Worm (Caenorhabditis elegans) whole organism, young adult: ENCODE measurements around the gene skp-1.

Source experiments
- C06A6.2 ChIP-seq: fragments of 200-800 bp; sonication (Bioruptor generic); conservative IDR thresholded peaks from 2 replicates; pipeline ENCODE4 v1.3.6; 2022; ENCODE audit warnings: missing genetic modification characterization, missing compliant biosample characterization
- F10E7.11 ChIP-seq: sonication (generic microtip); optimal IDR thresholded peaks from 2 replicates; lab custom pipeline; 2017; ENCODE audit warnings: mild to moderate bottlenecking, missing genetic modification characterization, moderate library complexity, missing compliant biosample characterization
- F33H1.4 ChIP-seq: fragments of 200-800 bp; sonication (Bioruptor generic); IDR thresholded peaks from 2 replicates; pipeline ENCODE4 v1.3.6; 2022; ENCODE audit warnings: missing genetic modification reagents, missing genetic modification characterization, missing compliant biosample characterization
- K11D2.4 ChIP-seq: fragments of 200-800 bp; sonication (Bioruptor generic); IDR thresholded peaks from 2 replicates; pipeline ENCODE4 v1.3.6; 2022; ENCODE audit warnings: missing genetic modification reagents, missing genetic modification characterization, missing compliant biosample characterization
- Y53G8AR.9 ChIP-seq: fragments of 200-800 bp; sonication (Bioruptor generic); conservative IDR thresholded peaks from 2 replicates; pipeline ENCODE4 v1.3.6; 2022; ENCODE audit warnings: missing genetic modification reagents, missing genetic modification characterization, missing compliant biosample characterization
- Y56A3A.18 ChIP-seq: fragments of 200-800 bp; sonication (Bioruptor generic); IDR thresholded peaks from 2 replicates; pipeline ENCODE4 v1.3.6; 2022; ENCODE audit warnings: missing genetic modification reagents, missing genetic modification characterization, missing compliant biosample characterization
- Y67H2A.10 ChIP-seq: fragments of 200-800 bp; sonication (Bioruptor generic); conservative IDR thresholded peaks from 2 replicates; pipeline ENCODE4 v1.3.6; 2022; ENCODE audit warnings: missing genetic modification reagents, missing genetic modification characterization, missing compliant biosample characterization
- ZK185.1 ChIP-seq: sonication (generic microtip); optimal IDR thresholded peaks from 2 replicates; lab custom pipeline; 2016; ENCODE audit warnings: mild to moderate bottlenecking, missing genetic modification characterization, missing compliant biosample characterization; ENCODE audit not compliant: poor library complexity, severe bottlenecking
- aptf-2 ChIP-seq: fragments of 200-800 bp; sonication (Bioruptor generic); conservative IDR thresholded peaks from 2 replicates; pipeline ENCODE4 v1.3.6; 2022; ENCODE audit warnings: missing genetic modification reagents, missing genetic modification characterization, missing compliant biosample characterization
- atf-7 ChIP-seq: sonication (generic microtip); optimal IDR thresholded peaks from 2 replicates; lab custom pipeline; 2017; ENCODE audit warnings: mild to moderate bottlenecking, missing genetic modification characterization, missing compliant biosample characterization
- attf-3 ChIP-seq: fragments of 200-800 bp; sonication (Bioruptor generic); conservative IDR thresholded peaks from 2 replicates; pipeline ENCODE4 v1.3.6; 2022; ENCODE audit warnings: missing genetic modification reagents, missing genetic modification characterization, missing compliant biosample characterization
- attf-5 ChIP-seq: fragments of 200-800 bp; sonication (Bioruptor generic); optimal IDR thresholded peaks from 2 replicates; lab custom pipeline; 2018; ENCODE audit warnings: mild to moderate bottlenecking, missing genetic modification characterization, missing compliant biosample characterization
- attf-6 ChIP-seq: fragments of 200-800 bp; sonication (Bioruptor generic); IDR thresholded peaks from 2 replicates; pipeline ENCODE4 v1.3.6; 2022; ENCODE audit warnings: missing genetic modification reagents, missing genetic modification characterization, missing compliant biosample characterization
- bed-1 ChIP-seq: fragments of 200-800 bp; sonication (Bioruptor generic); IDR thresholded peaks from 2 replicates; pipeline ENCODE4 v1.3.6; 2022; ENCODE audit warnings: missing genetic modification reagents, missing genetic modification characterization, missing compliant biosample characterization
- cebp-2 ChIP-seq: fragments of 200-800 bp; sonication (Bioruptor generic); IDR thresholded peaks from 2 replicates; pipeline ENCODE4 v1.3.6; 2022; ENCODE audit warnings: missing genetic modification characterization, missing compliant biosample characterization
- ceh-100 ChIP-seq: fragments of 200-800 bp; sonication (Bioruptor generic); IDR thresholded peaks from 2 replicates; pipeline ENCODE4 v1.3.6; 2022; ENCODE audit warnings: missing genetic modification reagents, missing genetic modification characterization, missing compliant biosample characterization
- ceh-27 ChIP-seq: fragments of 200-800 bp; sonication (Bioruptor generic); optimal IDR thresholded peaks from 2 replicates; lab custom pipeline; 2018; ENCODE audit warnings: mild to moderate bottlenecking, missing genetic modification characterization, moderate library complexity, missing compliant biosample characterization
- dox-1 ChIP-seq: fragments of 200-800 bp; sonication (Bioruptor generic); IDR thresholded peaks from 2 replicates; pipeline ENCODE4 v1.3.6; 2022; ENCODE audit warnings: missing genetic modification reagents, missing genetic modification characterization, missing compliant biosample characterization
- dpff-1 ChIP-seq: sonication (generic microtip); optimal IDR thresholded peaks from 2 replicates; lab custom pipeline; 2017; ENCODE audit warnings: mild to moderate bottlenecking, missing genetic modification characterization, missing compliant biosample characterization
- egl-18 ChIP-seq: fragments of 200-800 bp; sonication (Bioruptor generic); IDR thresholded peaks from 2 replicates; pipeline ENCODE4 v1.3.6; 2022; ENCODE audit warnings: missing genetic modification reagents, missing genetic modification characterization, missing compliant biosample characterization
- egl-44 ChIP-seq: fragments of 200-800 bp; sonication (Bioruptor generic); IDR thresholded peaks from 2 replicates; pipeline ENCODE4 v1.3.6; 2022; ENCODE audit warnings: missing genetic modification reagents, missing genetic modification characterization, missing compliant biosample characterization
- ekl-4 ChIP-seq: fragments of 200-800 bp; sonication (Bioruptor generic); IDR thresholded peaks from 2 replicates; pipeline ENCODE4 v1.3.6; 2022; ENCODE audit warnings: missing genetic modification reagents, missing genetic modification characterization, missing compliant biosample characterization
- him-1 ChIP-seq: sonication (generic microtip); optimal IDR thresholded peaks from 2 replicates; lab custom pipeline; 2016; ENCODE audit warnings: missing genotype, missing genetic modification reagents, missing genetic modification characterization, missing compliant biosample characterization
- hrde-1 ChIP-seq: sonication (generic microtip); optimal IDR thresholded peaks from 2 replicates; lab custom pipeline; 2016; ENCODE audit warnings: missing genetic modification characterization, mild to moderate bottlenecking, missing compliant biosample characterization, moderate library complexity, missing genotype, missing genetic modification reagents, borderline replicate concordance
- hsf-1 ChIP-seq: fragments of 200-800 bp; sonication (Bioruptor generic); IDR thresholded peaks from 2 replicates; pipeline ENCODE4 v1.3.6; 2022; ENCODE audit warnings: missing genetic modification reagents, missing genetic modification characterization, missing compliant biosample characterization
- lag-1 ChIP-seq: fragments of 200-800 bp; sonication (Bioruptor generic); IDR thresholded peaks from 2 replicates; pipeline ENCODE4 v1.3.6; 2022; ENCODE audit warnings: missing genetic modification reagents, missing genetic modification characterization, missing compliant biosample characterization
- let-526 ChIP-seq: fragments of 200-800 bp; sonication (Bioruptor generic); IDR thresholded peaks from 2 replicates; pipeline ENCODE4 v1.3.6; 2022; ENCODE audit warnings: missing genetic modification reagents, missing genetic modification characterization, missing compliant biosample characterization
- lin-26 ChIP-seq: fragments of 200-800 bp; sonication (Bioruptor generic); IDR thresholded peaks from 2 replicates; pipeline ENCODE4 v1.3.6; 2022; ENCODE audit warnings: missing genetic modification reagents, missing genetic modification characterization, missing compliant biosample characterization
- lin-35 ChIP-seq, 3 experiments: fragments of 150-350 bp in 2 of 3; sonication (generic microtip) in 1 of 3; optimal IDR thresholded peaks; 2 replicates each; lab custom pipeline; 2014 to 2018; ENCODE audit warnings: missing biosample characterization in 3 of 3, missing genetic modification characterization in 3 of 3, missing genetic modification reagents in 3 of 3
- lsy-27 ChIP-seq: sonication (generic microtip); optimal IDR thresholded peaks from 2 replicates; lab custom pipeline; 2017; ENCODE audit warnings: missing genetic modification characterization, mild to moderate bottlenecking, missing compliant biosample characterization, antibody characterized with exemption, missing genotype, borderline replicate concordance; ENCODE audit not compliant: insufficient read depth
- madf-3 ChIP-seq: fragments of 200-800 bp; sonication (Bioruptor generic); IDR thresholded peaks from 2 replicates; pipeline ENCODE4 v1.3.6; 2022; ENCODE audit warnings: missing genetic modification reagents, missing genetic modification characterization, missing compliant biosample characterization
- madf-6 ChIP-seq: fragments of 200-800 bp; sonication (Bioruptor generic); IDR thresholded peaks from 2 replicates; pipeline ENCODE4 v1.3.6; 2022; ENCODE audit warnings: missing genetic modification reagents, missing genetic modification characterization, missing compliant biosample characterization
- mcd-1 ChIP-seq: fragments of 200-800 bp; sonication (Bioruptor generic); IDR thresholded peaks from 2 replicates; pipeline ENCODE4 v1.3.6; 2022; ENCODE audit warnings: missing genetic modification reagents, missing genetic modification characterization, missing compliant biosample characterization
- mel-28 ChIP-seq: sonication (generic microtip); optimal IDR thresholded peaks from 2 replicates; lab custom pipeline; 2016; ENCODE audit warnings: borderline replicate concordance, mild to moderate bottlenecking, missing genetic modification characterization, missing compliant biosample characterization
- nfyb-1 ChIP-seq: fragments of 200-800 bp; sonication (Bioruptor generic); IDR thresholded peaks from 2 replicates; pipeline ENCODE4 v1.3.6; 2022; ENCODE audit warnings: missing genetic modification reagents, missing genetic modification characterization, missing compliant biosample characterization
- nhr-179 ChIP-seq: sonication (generic microtip); optimal IDR thresholded peaks from 2 replicates; lab custom pipeline; 2016; ENCODE audit warnings: mild to moderate bottlenecking, missing genetic modification characterization, missing compliant biosample characterization
- nhr-80 ChIP-seq: sonication (generic microtip); optimal IDR thresholded peaks from 2 replicates; lab custom pipeline; 2016; ENCODE audit warnings: missing genetic modification characterization, missing compliant biosample characterization
- nhr-90 ChIP-seq: sonication (generic microtip); optimal IDR thresholded peaks from 2 replicates; lab custom pipeline; 2016; ENCODE audit warnings: missing genotype, mild to moderate bottlenecking, missing genetic modification characterization, missing compliant biosample characterization
- pha-4 ChIP-seq: fragments of 150-350 bp; sonication (generic microtip); optimal IDR thresholded peaks from 2 replicates; lab custom pipeline; 2014; ENCODE audit warnings: missing biosample characterization, missing genetic modification reagents, missing genetic modification characterization
- rcor-1 ChIP-seq: fragments of 200-800 bp; sonication (Bioruptor generic); IDR thresholded peaks from 2 replicates; pipeline ENCODE4 v1.3.6; 2022; ENCODE audit warnings: missing genetic modification reagents, missing genetic modification characterization, missing compliant biosample characterization
- rpc-1 ChIP-seq, 2 experiments: fragments of 150-350 bp in 1 of 2; sonication (generic microtip) in 1 of 2; optimal IDR thresholded peaks; 2 replicates each; lab custom pipeline; 2014 to 2018; ENCODE audit warnings: missing biosample characterization in 1 of 2, missing genetic modification characterization in 1 of 2, missing genetic modification reagents in 1 of 2, missing genotype in 1 of 2
- tlf-1 ChIP-seq: fragments of 200-800 bp; sonication (Bioruptor generic); optimal IDR thresholded peaks from 2 replicates; lab custom pipeline; 2018; ENCODE audit warnings: mild to moderate bottlenecking, missing genetic modification characterization, missing compliant biosample characterization
- unc-130 ChIP-seq: sonication (generic microtip); optimal IDR thresholded peaks from 2 replicates; lab custom pipeline; 2016; ENCODE audit warnings: missing genetic modification reagents, missing genetic modification characterization, missing compliant biosample characterization
- unc-62 ChIP-seq: fragments of 150-350 bp; optimal IDR thresholded peaks from 2 replicates; lab custom pipeline; 2014; ENCODE audit warnings: missing biosample characterization, missing genetic modification reagents, missing genetic modification characterization
- xnd-1 ChIP-seq: sonication (generic microtip); optimal IDR thresholded peaks from 2 replicates; lab custom pipeline; 2016; ENCODE audit warnings: missing genotype, missing genetic modification reagents, missing genetic modification characterization, missing compliant biosample characterization
- ztf-18 ChIP-seq: sonication (generic microtip); optimal IDR thresholded peaks from 2 replicates; lab custom pipeline; 2016; ENCODE audit warnings: missing genotype, mild to moderate bottlenecking, missing genetic modification characterization, missing compliant biosample characterization
- ztf-26 ChIP-seq: sonication (generic microtip); optimal IDR thresholded peaks from 2 replicates; lab custom pipeline; 2017; ENCODE audit warnings: missing genetic modification characterization, missing compliant biosample characterization

skp-1 gene

DNA sequence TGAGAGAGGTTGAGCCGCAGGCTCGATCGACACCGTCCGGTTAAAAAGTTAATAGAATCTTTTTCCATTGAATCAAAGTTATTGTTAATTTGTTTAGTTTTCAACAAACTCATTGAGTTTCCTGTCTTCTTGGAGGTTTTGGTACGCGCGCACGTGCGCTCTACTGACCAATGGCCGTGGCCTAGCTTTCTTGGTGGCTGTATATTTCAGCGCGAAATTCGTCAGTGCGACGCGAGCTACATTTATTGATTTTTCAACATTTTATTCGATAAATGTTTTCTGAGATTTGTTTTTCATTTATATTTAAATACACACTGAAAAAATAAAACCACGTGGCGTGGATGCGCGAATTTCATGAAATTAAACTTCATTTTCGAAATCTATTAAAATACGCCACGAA lies 1.1 kb upstream of the skp-1 start, which contains the start of gene bir-1 (continued):
- no peak for TF ChIP-seq lag-1
- TF ChIP-seq lsy-27 (tag; lab: Kevin White, UChicago), result no peak
- TF ChIP-seq ZK185.1 (tag; lab: Kevin White, UChicago), result peak; percentile 51
- no peak for TF ChIP-seq aptf-2 (GFP tag; lab: Robert Waterston, UW)
- TF ChIP-seq rpc-1 (optimal IDR thresholded peaks at IDR 0.05; lab: Kevin White, UChicago), result no peak
- TF ChIP-seq rpc-1 (tag; optimal IDR thresholded peaks at IDR 0.05; lab: Kevin White, UChicago), result no peak
- TF ChIP-seq madf-6 (GFP tag; lab: Robert Waterston, UW), result peak; percentile 57; the same call in 1 of the 2 replicates
- no peak for TF ChIP-seq dpff-1 (tag; lab: Kevin White, UChicago)
- TF ChIP-seq mcd-1 (GFP tag; lab: Robert Waterston, UW), result peak; percentile 74
- no peak for TF ChIP-seq ztf-26 (tag; lab: Kevin White, UChicago)
- no peak for TF ChIP-seq lin-35 (GFP tag; optimal IDR thresholded peaks at IDR 0.05; lab: Kevin White, UChicago)
- TF ChIP-seq cebp-2 (GFP tag; lab: Robert Waterston, UW), result no peak
- TF ChIP-seq hrde-1 (tag; lab: Kevin White, UChicago), result no peak
- TF ChIP-seq xnd-1, result no peak
- TF ChIP-seq him-1 (tag; lab: Kevin White, UChicago), result peak; percentile 21
- TF ChIP-seq ekl-4, result 0 out of 2 replicates have a peak, but pooled peaks have one; percentile 23
- TF ChIP-seq attf-6 (GFP tag; lab: Robert Waterston, UW), result no peak
- TF ChIP-seq dox-1, result peak; percentile 82
- no peak for TF ChIP-seq Y56A3A.18 (GFP tag; lab: Robert Waterston, UW)
- TF ChIP-seq atf-7 (tag; lab: Kevin White, UChicago), result no peak
- TF ChIP-seq nfyb-1 (GFP tag; lab: Robert Waterston, UW), result no peak
- peak; percentile 81 for TF ChIP-seq attf-5 (GFP tag; lab: Kevin White, UChicago)
- no peak for TF ChIP-seq nhr-179
- no peak for TF ChIP-seq egl-44 (GFP tag; lab: Robert Waterston, UW)
- no peak for TF ChIP-seq F10E7.11
- TF ChIP-seq hsf-1 (GFP tag; lab: Robert Waterston, UW), result no peak
- TF ChIP-seq mel-28 (tag; lab: Kevin White, UChicago), result no peak
- no peak for TF ChIP-seq lin-26
- peak; percentile 42 for TF ChIP-seq unc-130 (GFP tag; lab: Kevin White, UChicago)
- TF ChIP-seq Y53G8AR.9 (GFP tag; lab: Robert Waterston, UW), result no peak
- TF ChIP-seq madf-3 (GFP tag; lab: Robert Waterston, UW), result no peak
- no peak for TF ChIP-seq unc-62 (GFP tag; lab: Kevin White, UChicago)
- TF ChIP-seq ztf-18, result peak; percentile 35
- TF ChIP-seq Y67H2A.10 (GFP tag; lab: Robert Waterston, UW), result 0 out of 2 replicates have a peak, but pooled peaks have one; percentile 23
- no peak for TF ChIP-seq ceh-100
- TF ChIP-seq C06A6.2, result no peak
- TF ChIP-seq F33H1.4 (GFP tag; lab: Robert Waterston, UW), result peak; percentile 30; the same call in 1 of the 2 replicates
- TF ChIP-seq egl-18, result no peak
- TF ChIP-seq attf-3, result peak; percentile 22; the same call in 1 of the 2 replicates
- no peak for TF ChIP-seq nhr-90
- no peak for TF ChIP-seq pha-4 (tag; lab: Kevin White, UChicago)
- TF ChIP-seq let-526 (GFP tag; lab: Robert Waterston, UW), result no peak
- TF ChIP-seq K11D2.4 (GFP tag; lab: Robert Waterston, UW), result no peak
- TF ChIP-seq rcor-1 (GFP tag; lab: Robert Waterston, UW), result 0 out of 2 replicates have a peak, but pooled peaks have one; percentile 26
- TF ChIP-seq nhr-80, result peak; percentile 50
- TF ChIP-seq ceh-27, result no peak
- TF ChIP-seq bed-1, result no peak
- TF ChIP-seq tlf-1 (GFP tag; lab: Kevin White, UChicago), result no peak
